Fruit fly (Drosophila melanogaster): Measurements from ENCODE around the gene sno.

- TF ChIP-seq insv (optimal IDR thresholded peaks at IDR 0.05) (no peak), psq (optimal IDR thresholded peaks at IDR 0.05) (no peak)
These were observed 1.0 kb downstream of the sno start for dm6 chrX:13210429-13210828.

All from Kc167 (cell line).